Fruit fly (Drosophila melanogaster): Measurements from ENCODE around the gene hay.

hay gene

dm6 chr3L:10678545-10679067 is 47.7 kb downstream of the hay start (continued):
- TF ChIP-seq CG18764 (GFP tag; optimal IDR thresholded peaks at IDR 0.05): peak; percentile 77
- peak; percentile 92 for TF ChIP-seq CG14014 (GFP tag; IDR thresholded peaks at IDR 0.05)
- TF ChIP-seq CG4730 (GFP tag; IDR thresholded peaks at IDR 0.05): peak; percentile 90
- peak; percentile 97 for TF ChIP-seq vvl (GFP tag; IDR thresholded peaks at IDR 0.05)
- TF ChIP-seq CG7372 (GFP tag; IDR thresholded peaks at IDR 0.05): peak; percentile 94
- no peak for TF ChIP-seq ato (GFP tag; IDR thresholded peaks at IDR 0.05; ENCODE audit: partially characterized antibody)
- peak; percentile 68; the same call in 1 of the 2 replicates for TF ChIP-seq CG43689 (GFP tag; IDR thresholded peaks at IDR 0.05)
- TF ChIP-seq dmrt11E (tag; optimal IDR thresholded peaks at IDR 0.05): peak; percentile 92
- peak; percentile 94 for TF ChIP-seq CG6765 (GFP tag; optimal IDR thresholded peaks at IDR 0.05)
- TF ChIP-seq gfzf (GFP tag; optimal IDR thresholded peaks at IDR 0.05): no peak
- TF ChIP-seq Ptx1 (GFP tag; IDR thresholded peaks at IDR 0.05): peak; percentile 95
- peak; percentile 69 for TF ChIP-seq GATAe (GFP tag; conservative IDR thresholded peaks at IDR 0.05)
- TF ChIP-seq ap (GFP tag; IDR thresholded peaks at IDR 0.05): peak; percentile 93
- peak; percentile 86 for TF ChIP-seq CG1602 (GFP tag; optimal IDR thresholded peaks at IDR 0.05)
- TF ChIP-seq CG17912 (GFP tag; optimal IDR thresholded peaks at IDR 0.05): peak; percentile 65
- no peak; the same call in 1 of the 2 replicates for TF ChIP-seq Dip2 (GFP tag; IDR thresholded peaks at IDR 0.05)
- TF ChIP-seq CkIIα-i1 (GFP tag; IDR thresholded peaks at IDR 0.05): 0 out of 2 replicates have a peak, but pooled peaks have one; percentile 43
- TF ChIP-seq CG17612 (GFP tag; IDR thresholded peaks at IDR 0.05): peak; percentile 86
- peak; percentile 74; the same call in 2 of the 3 replicates for TF ChIP-seq C15 (GFP tag; IDR thresholded peaks at IDR 0.05)
- TF ChIP-seq CG3281 (GFP tag; optimal IDR thresholded peaks at IDR 0.05): peak; percentile 94
- TF ChIP-seq CG8478 (optimal IDR thresholded peaks at IDR 0.05): no peak
- TF ChIP-seq Ada2b (GFP tag; IDR thresholded peaks at IDR 0.05): peak; percentile 90
- TF ChIP-seq CG9215 (GFP tag; IDR thresholded peaks at IDR 0.05): peak; percentile 91
- peak; percentile 96 for TF ChIP-seq Oli (tag; optimal IDR thresholded peaks at IDR 0.05)
- peak; percentile 85 for TF ChIP-seq kni (GFP tag; optimal IDR thresholded peaks at IDR 0.05)
- peak; percentile 89 for TF ChIP-seq tin (GFP tag; optimal IDR thresholded peaks at IDR 0.05)
- peak in 1 of 3 experiments; percentile 95 for TF ChIP-seq lola (GFP tag; optimal IDR thresholded peaks at IDR 0.05)
- peak; percentile 87 for TF ChIP-seq ken (GFP tag; IDR thresholded peaks at IDR 0.05)
- TF ChIP-seq MESR4 (GFP tag; optimal IDR thresholded peaks at IDR 0.05): peak; percentile 40
- peak; percentile 98 for TF ChIP-seq Adf1 (GFP tag; IDR thresholded peaks at IDR 0.05)
- TF ChIP-seq CG7963 (GFP tag; IDR thresholded peaks at IDR 0.05; ENCODE audit: partially characterized antibody): no peak
- TF ChIP-seq dimm (GFP tag; IDR thresholded peaks at IDR 0.05): no peak; the same call in 1 of the 2 replicates
- peak; percentile 97 for TF ChIP-seq gsb-n (tag; optimal IDR thresholded peaks at IDR 0.05)
- TF ChIP-seq CG7786 (GFP tag; optimal IDR thresholded peaks at IDR 0.05): peak; percentile 87
- TF ChIP-seq CG32767 (GFP tag; IDR thresholded peaks at IDR 0.05): peak; percentile 94
- peak; percentile 40 for TF ChIP-seq Neu2 (GFP tag; optimal IDR thresholded peaks at IDR 0.05; ENCODE audit: borderline replicate concordance)
- peak; percentile 86 for TF ChIP-seq CG4820 (GFP tag; optimal IDR thresholded peaks at IDR 0.05)
- TF ChIP-seq amos (GFP tag; IDR thresholded peaks at IDR 0.05; ENCODE audit: partially characterized antibody): no peak
- TF ChIP-seq vfl (GFP tag; optimal IDR thresholded peaks at IDR 0.05): peak; percentile 77
- peak; percentile 96 for TF ChIP-seq CG2120 (GFP tag; optimal IDR thresholded peaks at IDR 0.05)
- TF ChIP-seq peb (GFP tag; IDR thresholded peaks at IDR 0.05): peak; percentile 95
- peak; percentile 81 for TF ChIP-seq NFAT (GFP tag; IDR thresholded peaks at IDR 0.05)
- TF ChIP-seq CG11504 (tag; optimal IDR thresholded peaks at IDR 0.05): peak; percentile 96
- TF ChIP-seq Xrp1 (GFP tag; IDR thresholded peaks at IDR 0.05): peak; percentile 97
- peak; percentile 84 for TF ChIP-seq tx (GFP tag; optimal IDR thresholded peaks at IDR 0.05)
- peak; percentile 76 for TF ChIP-seq MBD-R2 (GFP tag; IDR thresholded peaks at IDR 0.05)
- TF ChIP-seq CG10979 (tag; optimal IDR thresholded peaks at IDR 0.05): peak; percentile 95
- peak; percentile 76 to 91 for TF ChIP-seq bsh (GFP tag; optimal IDR thresholded peaks at IDR 0.05)
- peak; percentile 94 for TF ChIP-seq HmgZ (tag; optimal IDR thresholded peaks at IDR 0.05)
- peak; percentile 76 for TF ChIP-seq otp (GFP tag; IDR thresholded peaks at IDR 0.05)
- peak; percentile 83 for TF ChIP-seq CG10654 (GFP tag; optimal IDR thresholded peaks at IDR 0.05)
